Fruit fly (Drosophila melanogaster): ENCODE results near the gene CtsL4.

CtsL4 gene

dm6 chr2L:10344029-10344606 is 12.3 kb downstream of the CtsL4 start, which contains the start of gene Frmd5 (continued):
- TF ChIP-seq Vsx1 (GFP tag; optimal IDR thresholded peaks at IDR 0.05) (no peak), Nf-YB (GFP tag; optimal IDR thresholded peaks at IDR 0.05) (no peak), lola (GFP tag; optimal IDR thresholded peaks at IDR 0.05) (no peak), nau (GFP tag; optimal IDR thresholded peaks at IDR 0.05) (no peak), Kr (GFP tag; optimal IDR thresholded peaks at IDR 0.05) (no peak), BtbVII (GFP tag; optimal IDR thresholded peaks at IDR 0.05) (no peak), CG2875 (GFP tag; optimal IDR thresholded peaks at IDR 0.05) (no peak), CG17568 (GFP tag; optimal IDR thresholded peaks at IDR 0.05) (no peak), Neu2 (GFP tag; optimal IDR thresholded peaks at IDR 0.05; ENCODE audit: borderline replicate concordance) (peak; percentile 62), nerfin-2 (GFP tag; IDR thresholded peaks at IDR 0.05; ENCODE audit: partially characterized antibody) (peak; percentile 50; the same call in 1 of the 2 replicates), CG18764 (GFP tag; optimal IDR thresholded peaks at IDR 0.05) (no peak), Bgb (GFP tag; IDR thresholded peaks at IDR 0.05; ENCODE audit: partially characterized antibody) (0 out of 2 replicates have a peak, but pooled peaks have one; percentile 7), vnd (GFP tag; IDR thresholded peaks at IDR 0.05; ENCODE audit: partially characterized antibody) (no peak), amos (GFP tag; IDR thresholded peaks at IDR 0.05; ENCODE audit: partially characterized antibody) (no peak), lbe (GFP tag; optimal IDR thresholded peaks at IDR 0.05) (no peak), Opbp (GFP tag; IDR thresholded peaks at IDR 0.05; ENCODE audit: partially characterized antibody) (peak; percentile 67; the same call in 2 of the 3 replicates), CG10321 (GFP tag; IDR thresholded peaks at IDR 0.05) (no peak), CG14050 (GFP tag; IDR thresholded peaks at IDR 0.05) (no peak), wek (GFP tag; optimal IDR thresholded peaks at IDR 0.05) (peak; percentile 91), CG13287 (GFP tag; IDR thresholded peaks at IDR 0.05; ENCODE audit: partially characterized antibody) (peak; percentile 62), seq (GFP tag; IDR thresholded peaks at IDR 0.05) (peak; percentile 11; the same call in 1 of the 2 replicates), gsb-n (tag; optimal IDR thresholded peaks at IDR 0.05) (no peak), zen2 (GFP tag; IDR thresholded peaks at IDR 0.05; ENCODE audit: partially characterized antibody) (0 out of 3 replicates have a peak, but pooled peaks have one; percentile 28), CG7372 (GFP tag; IDR thresholded peaks at IDR 0.05) (no peak), CG4328 (GFP tag; optimal IDR thresholded peaks at IDR 0.05) (no peak), gfzf (GFP tag; optimal IDR thresholded peaks at IDR 0.05) (peak; percentile 46), Six4 (GFP tag; optimal IDR thresholded peaks at IDR 0.05) (no peak), Rx (GFP tag; IDR thresholded peaks at IDR 0.05) (no peak), CG34422 (GFP tag; IDR thresholded peaks at IDR 0.05) (no peak), stc (GFP tag; IDR thresholded peaks at IDR 0.05) (no peak), nerfin-1 (tag; optimal IDR thresholded peaks at IDR 0.05) (no peak), NC2β (GFP tag; optimal IDR thresholded peaks at IDR 0.05) (no peak), CG7928 (GFP tag; optimal IDR thresholded peaks at IDR 0.05) (no peak), toy (GFP tag; IDR thresholded peaks at IDR 0.05) (no peak), Dll (GFP tag; IDR thresholded peaks at IDR 0.05; ENCODE audit: partially characterized antibody) (peak; percentile 66; the same call in 2 of the 4 replicates), grau (tag; optimal IDR thresholded peaks at IDR 0.05) (no peak), CG9817 (tag; optimal IDR thresholded peaks at IDR 0.05) (no peak), bigmax (GFP tag; optimal IDR thresholded peaks at IDR 0.05) (no peak), CG2678 (tag; optimal IDR thresholded peaks at IDR 0.05) (no peak), CG6272 (GFP tag; IDR thresholded peaks at IDR 0.05) (no peak), crol (GFP tag; IDR thresholded peaks at IDR 0.05) (no peak), CG18262 (tag; optimal IDR thresholded peaks at IDR 0.05) (no peak), B-H2 (GFP tag; optimal IDR thresholded peaks at IDR 0.05) (no peak), Mrtf (GFP tag; IDR thresholded peaks at IDR 0.05) (no peak), bcd (GFP tag; optimal IDR thresholded peaks at IDR 0.05) (no peak), CG11247 (GFP tag; IDR thresholded peaks at IDR 0.05) (no peak), Camta (GFP tag; optimal IDR thresholded peaks at IDR 0.05) (no peak), Atf3 (GFP tag; optimal IDR thresholded peaks at IDR 0.05) (no peak), Hr78 (GFP tag; optimal IDR thresholded peaks at IDR 0.05) (no peak)
